Worm (Caenorhabditis elegans) whole organism, late embryonic: ENCODE measurements around the gene rpl-39.

Source experiments
- K09A11.1 ChIP-seq: sonication (generic microtip); optimal IDR thresholded peaks from 2 replicates; lab custom pipeline; 2017; ENCODE audit warnings: antibody characterized with exemption, mild to moderate bottlenecking, missing genetic modification characterization, missing compliant biosample characterization; ENCODE audit not compliant: insufficient read depth
- ceh-14 ChIP-seq: sonication (generic microtip); optimal IDR thresholded peaks from 2 replicates; lab custom pipeline; 2016; ENCODE audit warnings: missing genotype, missing genetic modification characterization, missing compliant biosample characterization
- ceh-18 ChIP-seq: sonication (generic microtip); optimal IDR thresholded peaks from 2 replicates; lab custom pipeline; 2016; ENCODE audit warnings: missing genetic modification characterization, missing compliant biosample characterization
- ceh-2 ChIP-seq: sonication (generic microtip); optimal IDR thresholded peaks from 2 replicates; lab custom pipeline; 2016; ENCODE audit warnings: missing genotype, missing genetic modification characterization, missing compliant biosample characterization
- ceh-24 ChIP-seq: sonication (generic microtip); optimal IDR thresholded peaks from 2 replicates; lab custom pipeline; 2016; ENCODE audit warnings: mild to moderate bottlenecking, missing genetic modification characterization, missing compliant biosample characterization
- ceh-34 ChIP-seq: sonication (generic microtip); optimal IDR thresholded peaks from 2 replicates; lab custom pipeline; 2016; ENCODE audit warnings: mild to moderate bottlenecking, missing genetic modification characterization, missing compliant biosample characterization
- ceh-45 ChIP-seq: fragments of 200-800 bp; sonication (Bioruptor generic); IDR thresholded peaks from 2 replicates; pipeline ENCODE4 v1.3.6; 2022; ENCODE audit warnings: missing genetic modification reagents, missing genetic modification characterization, missing compliant biosample characterization
- ceh-6 ChIP-seq: fragments of 200-800 bp; sonication (Bioruptor generic); optimal IDR thresholded peaks from 2 replicates; lab custom pipeline; 2018; ENCODE audit warnings: mild to moderate bottlenecking, missing genetic modification characterization, missing compliant biosample characterization
- ceh-9 ChIP-seq: sonication (generic microtip); optimal IDR thresholded peaks from 2 replicates; lab custom pipeline; 2016; ENCODE audit warnings: mild to moderate bottlenecking, missing genetic modification characterization, inconsistent platforms, missing compliant biosample characterization
- che-1 ChIP-seq: sonication (generic microtip); optimal IDR thresholded peaks from 2 replicates; lab custom pipeline; 2016; ENCODE audit warnings: mild to moderate bottlenecking, missing genetic modification characterization, missing compliant biosample characterization
- dmd-4 ChIP-seq: sonication (generic microtip); optimal IDR thresholded peaks from 2 replicates; lab custom pipeline; 2016; ENCODE audit warnings: borderline replicate concordance, missing genetic modification characterization, missing compliant biosample characterization
- elt-2 ChIP-seq: sonication (generic microtip); optimal IDR thresholded peaks from 2 replicates; lab custom pipeline; 2016; ENCODE audit warnings: missing genetic modification reagents, missing genetic modification characterization, missing compliant biosample characterization
- ets-4 ChIP-seq: sonication (generic microtip); optimal IDR thresholded peaks from 2 replicates; lab custom pipeline; 2016; ENCODE audit warnings: missing genetic modification characterization, missing compliant biosample characterization
- fkh-10 ChIP-seq: fragments of 150-350 bp; optimal IDR thresholded peaks from 2 replicates; lab custom pipeline; 2014; ENCODE audit warnings: missing biosample characterization, missing genetic modification reagents, missing genetic modification characterization
- fkh-6 ChIP-seq: sonication (generic microtip); optimal IDR thresholded peaks from 2 replicates; lab custom pipeline; 2016; ENCODE audit warnings: missing genetic modification characterization, missing compliant biosample characterization
- gmeb-2 ChIP-seq: sonication (generic microtip); optimal IDR thresholded peaks from 2 replicates; lab custom pipeline; 2016; ENCODE audit warnings: missing genetic modification characterization, inconsistent platforms, missing compliant biosample characterization
- hlh-13 ChIP-seq: fragments of 200-800 bp; sonication (Bioruptor generic); optimal IDR thresholded peaks from 2 replicates; lab custom pipeline; 2018; ENCODE audit warnings: mild to moderate bottlenecking, missing genetic modification characterization, missing compliant biosample characterization
- hlh-30 ChIP-seq: sonication (generic microtip); optimal IDR thresholded peaks from 2 replicates; lab custom pipeline; 2017; ENCODE audit warnings: antibody characterized with exemption, missing genetic modification characterization, missing compliant biosample characterization; ENCODE audit not compliant: insufficient read depth
- hlh-8 ChIP-seq: sonication (generic microtip); optimal IDR thresholded peaks from 2 replicates; lab custom pipeline; 2016; ENCODE audit warnings: missing genotype, missing genetic modification characterization, missing compliant biosample characterization
- lim-6 ChIP-seq: sonication (generic microtip); optimal IDR thresholded peaks from 2 replicates; lab custom pipeline; 2016; ENCODE audit warnings: missing genetic modification characterization, missing compliant biosample characterization
- mec-3 ChIP-seq: sonication (generic microtip); optimal IDR thresholded peaks from 2 replicates; lab custom pipeline; 2016; ENCODE audit warnings: borderline replicate concordance, missing genetic modification characterization, missing compliant biosample characterization
- npax-4 ChIP-seq: sonication (generic microtip); optimal IDR thresholded peaks from 2 replicates; lab custom pipeline; 2016; ENCODE audit warnings: missing genetic modification characterization, missing compliant biosample characterization
- odd-2 ChIP-seq: sonication (generic microtip); optimal IDR thresholded peaks from 2 replicates; lab custom pipeline; 2017; ENCODE audit warnings: antibody characterized with exemption, mild to moderate bottlenecking, missing genetic modification characterization, missing compliant biosample characterization
- pat-9 ChIP-seq: fragments of 200-800 bp; sonication (Bioruptor generic); optimal IDR thresholded peaks from 2 replicates; lab custom pipeline; 2018; ENCODE audit warnings: mild to moderate bottlenecking, missing genetic modification characterization, moderate library complexity, missing compliant biosample characterization
- pax-1 ChIP-seq: fragments of 150-350 bp; optimal IDR thresholded peaks from 2 replicates; lab custom pipeline; 2014; ENCODE audit warnings: missing biosample characterization, missing genetic modification characterization
- pqm-1 ChIP-seq: sonication (generic microtip); optimal IDR thresholded peaks from 2 replicates; lab custom pipeline; 2016; ENCODE audit warnings: missing genetic modification characterization, missing compliant biosample characterization
- ref-2 ChIP-seq: sonication (generic microtip); optimal IDR thresholded peaks from 2 replicates; lab custom pipeline; 2016; ENCODE audit warnings: missing genetic modification characterization, missing compliant biosample characterization
- rnt-1 ChIP-seq: sonication (generic microtip); optimal IDR thresholded peaks from 2 replicates; lab custom pipeline; 2016; ENCODE audit warnings: missing genetic modification characterization, missing compliant biosample characterization
- sdc-2 ChIP-seq: sonication (generic microtip); optimal IDR thresholded peaks from 2 replicates; lab custom pipeline; 2016; ENCODE audit warnings: missing genotype, missing genetic modification characterization, missing compliant biosample characterization
- sox-2 ChIP-seq: fragments of 200-800 bp; sonication (Bioruptor generic); IDR thresholded peaks from 2 replicates; pipeline ENCODE4 v1.3.6; 2022; ENCODE audit warnings: missing genetic modification reagents, missing genetic modification characterization, missing compliant biosample characterization
- tbx-7 ChIP-seq: sonication (generic microtip); optimal IDR thresholded peaks from 2 replicates; lab custom pipeline; 2016; ENCODE audit warnings: missing genotype, missing genetic modification characterization, missing compliant biosample characterization
- unc-3 ChIP-seq, 2 experiments: fragments of 200-800 bp in 1 of 2; sonication (Bioruptor generic) in 1 of 2; sonication (generic microtip) in 1 of 2; conservative IDR thresholded peaks in 1 of 2; optimal IDR thresholded peaks in 1 of 2; 2 replicates each; pipeline versions ENCODE4 v1.3.6 to Lab custom; 2016 to 2022; ENCODE audit warnings: missing compliant biosample characterization in 2 of 2, missing genetic modification characterization in 2 of 2, missing genetic modification reagents in 1 of 2
- unc-42 ChIP-seq: sonication (generic microtip); optimal IDR thresholded peaks from 2 replicates; lab custom pipeline; 2016; ENCODE audit warnings: missing genotype, missing genetic modification characterization, missing compliant biosample characterization
- unc-55 ChIP-seq: sonication (generic microtip); optimal IDR thresholded peaks from 2 replicates; lab custom pipeline; 2017; ENCODE audit warnings: missing biosample characterization, missing genetic modification reagents, missing genetic modification characterization
- unc-86 ChIP-seq: sonication (generic microtip); optimal IDR thresholded peaks from 2 replicates; lab custom pipeline; 2016; ENCODE audit warnings: missing genetic modification characterization, missing compliant biosample characterization
- ztf-16 ChIP-seq: sonication (generic microtip); optimal IDR thresholded peaks from 2 replicates; lab custom pipeline; 2017; ENCODE audit warnings: missing genetic modification characterization, missing compliant biosample characterization

rpl-39 gene

DNA sequence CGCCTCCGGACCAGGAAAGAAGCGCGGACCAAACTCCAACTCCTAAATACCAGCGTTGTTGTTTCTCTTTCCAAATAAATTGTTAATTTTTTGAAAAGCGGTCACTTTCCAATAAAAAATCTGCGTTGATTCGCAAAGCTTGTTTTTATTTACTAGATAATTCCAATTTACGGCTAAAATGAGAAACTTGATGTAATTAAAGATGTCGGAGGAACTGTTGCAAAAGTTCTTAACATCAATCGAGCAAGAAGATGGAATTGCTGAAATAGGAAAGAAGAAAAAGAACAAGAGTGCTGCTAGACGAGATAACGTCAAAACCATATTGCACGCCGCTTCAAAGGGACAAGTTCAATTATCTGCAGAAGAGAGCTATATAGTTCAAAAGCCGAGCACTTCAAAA, 1.2 kb upstream of the rpl-39 start, which contains the start of gene C26F1.3:
TSS of gene C26F1.3 (plus strand) at position 203 of the 400 bp plus-strand sequence.
- TF ChIP-seq ceh-34 (tag; lab: Kevin White, UChicago) (no peak), ceh-2 (tag; lab: Kevin White, UChicago) (no peak), hlh-30 (tag; lab: Kevin White, UChicago) (no peak), pax-1 (tag; lab: Kevin White, UChicago) (no peak), pqm-1 (tag; lab: Kevin White, UChicago) (no peak), rnt-1 (no peak), ets-4 (tag; lab: Kevin White, UChicago) (no peak), tbx-7 (no peak), unc-3 (GFP tag; conservative IDR thresholded peaks at IDR 0.05; lab: Robert Waterston, UW) (no peak), unc-3 (tag; optimal IDR thresholded peaks at IDR 0.05; lab: Kevin White, UChicago) (no peak), ceh-14 (tag; lab: Kevin White, UChicago) (no peak), sox-2 (GFP tag; lab: Robert Waterston, UW) (no peak), fkh-10 (GFP tag; lab: Kevin White, UChicago) (no peak), unc-55 (GFP tag; lab: Kevin White, UChicago) (no peak), ceh-6 (GFP tag; lab: Kevin White, UChicago) (no peak), odd-2 (tag; lab: Kevin White, UChicago) (no peak), gmeb-2 (tag; lab: Kevin White, UChicago) (no peak), ceh-45 (GFP tag; lab: Robert Waterston, UW) (no peak)

DNA sequence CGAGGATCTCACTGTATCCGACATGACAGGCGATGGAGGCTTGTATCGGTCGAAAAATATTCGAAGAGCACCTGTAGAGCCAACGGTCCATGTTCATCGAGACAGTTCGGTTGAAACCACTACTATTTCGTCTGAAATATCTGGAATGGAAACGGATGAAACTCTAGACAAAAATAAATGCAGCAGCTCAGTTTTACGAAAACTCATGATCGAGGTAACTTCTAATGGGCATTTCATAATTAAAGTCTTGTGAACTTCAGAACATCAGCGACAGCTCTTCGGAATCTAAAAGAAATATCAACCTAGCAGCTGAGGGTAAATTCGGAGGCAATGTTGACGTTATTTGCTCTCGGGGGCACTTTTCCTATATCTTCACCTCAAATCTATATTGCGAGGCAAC, 653 bp downstream of the rpl-39 start:
- TF ChIP-seq tbx-7: no peak
- TF ChIP-seq hlh-30 (tag; lab: Kevin White, UChicago): no peak
- no peak for TF ChIP-seq ceh-24 (tag; lab: Kevin White, UChicago)
- no peak for TF ChIP-seq hlh-13 (GFP tag; lab: Kevin White, UChicago)
- no peak for TF ChIP-seq hlh-8
- TF ChIP-seq ceh-6 (GFP tag; lab: Kevin White, UChicago): no peak
- TF ChIP-seq ceh-34 (tag; lab: Kevin White, UChicago): no peak
- no peak for TF ChIP-seq ceh-9
- TF ChIP-seq sdc-2 (tag; lab: Kevin White, UChicago): no peak
- TF ChIP-seq elt-2 (tag; lab: Kevin White, UChicago): no peak

DNA sequence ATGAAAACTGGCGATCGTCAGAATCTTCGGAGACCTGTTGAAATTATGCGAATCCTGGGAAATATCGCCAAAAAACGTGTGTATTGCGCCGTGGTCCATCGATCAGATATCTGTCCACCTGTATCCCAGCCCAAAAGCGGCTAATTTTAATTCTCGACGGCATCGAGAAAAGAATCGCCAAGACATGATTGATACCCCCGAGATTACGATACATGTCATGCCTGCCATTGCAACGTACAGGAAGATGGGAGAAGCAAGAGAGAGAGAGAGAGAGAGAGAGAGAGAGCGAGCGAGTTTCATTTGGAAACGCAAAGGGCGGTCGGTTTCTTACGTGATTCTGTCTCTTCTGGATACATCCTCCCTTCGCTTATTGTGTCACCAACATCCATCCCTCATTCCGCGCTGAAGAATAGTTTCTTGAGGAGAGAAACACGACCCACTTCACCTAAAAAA, 1.7 kb downstream of the rpl-39 start, which contains the start of gene grl-10:
TSS of gene grl-10 (plus strand) at position 403 of the 453 bp plus-strand sequence.
- TF ChIP-seq mec-3 (peak; percentile 15), ceh-14 (tag; lab: Kevin White, UChicago) (no peak), che-1 (tag; lab: Kevin White, UChicago) (no peak), ref-2 (peak; percentile 8), lim-6 (tag; lab: Kevin White, UChicago) (no peak), hlh-13 (GFP tag; lab: Kevin White, UChicago) (no peak)
- TF ChIP-seq, all 69 proteins: peak for 2

DNA sequence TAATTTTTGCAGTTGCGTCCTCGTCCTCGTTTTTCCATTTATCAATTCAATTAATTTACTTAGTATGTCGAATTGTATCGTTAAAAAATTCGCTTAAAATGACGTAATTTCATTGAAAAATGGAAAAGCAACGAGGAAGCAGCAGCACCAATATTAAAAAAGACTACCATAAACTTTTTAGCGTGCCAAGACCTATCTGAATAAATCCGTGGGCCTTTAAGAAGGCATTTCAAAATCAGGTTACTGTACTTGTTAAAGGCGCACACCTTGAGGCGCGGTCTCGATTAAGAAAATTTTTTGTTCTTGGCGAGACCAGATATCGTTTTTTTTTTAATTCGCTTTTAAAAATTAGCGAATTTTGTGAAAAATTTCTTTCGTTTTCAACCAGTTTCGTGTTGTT, 2.2 kb downstream of the rpl-39 start:
- TF ChIP-seq pat-9: no peak
- no peak for TF ChIP-seq ceh-18 (tag; lab: Kevin White, UChicago)
- no peak for TF ChIP-seq pqm-1 (tag; lab: Kevin White, UChicago)
- TF ChIP-seq ceh-24 (tag; lab: Kevin White, UChicago): no peak
- no peak for TF ChIP-seq unc-86
- no peak for TF ChIP-seq dmd-4
- no peak for TF ChIP-seq che-1 (tag; lab: Kevin White, UChicago)
- TF ChIP-seq ztf-16 (tag; lab: Kevin White, UChicago): no peak
- TF ChIP-seq sdc-2 (tag; lab: Kevin White, UChicago): no peak
- no peak for TF ChIP-seq hlh-13 (GFP tag; lab: Kevin White, UChicago)
- TF ChIP-seq npax-4 (tag; lab: Kevin White, UChicago): no peak
- no peak for TF ChIP-seq unc-42 (tag; lab: Kevin White, UChicago)
- TF ChIP-seq K09A11.1 (tag; lab: Kevin White, UChicago): no peak
- TF ChIP-seq ets-4 (tag; lab: Kevin White, UChicago): no peak
- TF ChIP-seq hlh-8: no peak
- TF ChIP-seq fkh-6 (tag; lab: Kevin White, UChicago): no peak
